Fruit fly (Drosophila melanogaster) whole organism, adult: Measurements from ENCODE around the gene tyn.

Experiments used
- CG11617 ChIP-seq: fragments of 200-800 bp; sonication (Bioruptor generic); optimal IDR thresholded peaks from 2 replicates; lab custom pipeline; 2017; ENCODE audit warnings: mild to moderate bottlenecking, missing biosample characterization, missing genetic modification reagents, missing genetic modification characterization
- CG12768 ChIP-seq: fragments of 200-800 bp; sonication (Bioruptor generic); optimal IDR thresholded peaks from 2 replicates; lab custom pipeline; 2017; ENCODE audit warnings: missing biosample characterization, missing genetic modification characterization, mild to moderate bottlenecking, moderate library complexity, missing genetic modification reagents
- CG14711 ChIP-seq: fragments of 200-800 bp; sonication (Bioruptor generic); optimal IDR thresholded peaks from 2 replicates; lab custom pipeline; 2018; ENCODE audit warnings: missing biosample characterization, mild to moderate bottlenecking, missing genetic modification characterization, moderate library complexity
- CG1620 ChIP-seq: fragments of 200-800 bp; sonication (Bioruptor generic); optimal IDR thresholded peaks from 2 replicates; lab custom pipeline; 2016; ENCODE audit warnings: missing biosample characterization, missing genetic modification characterization
- CG33017 ChIP-seq: fragments of 200-800 bp; sonication (Bioruptor generic); optimal IDR thresholded peaks from 2 replicates; lab custom pipeline; 2018; ENCODE audit warnings: missing biosample characterization, mild to moderate bottlenecking, missing genetic modification characterization, moderate library complexity
- CG5204 ChIP-seq: fragments of 200-800 bp; sonication (Bioruptor generic); optimal IDR thresholded peaks from 2 replicates; lab custom pipeline; 2016; ENCODE audit warnings: missing biosample characterization, missing genetic modification characterization
- CG7045 ChIP-seq: fragments of 200-800 bp; sonication (Bioruptor generic); optimal IDR thresholded peaks from 2 replicates; lab custom pipeline; 2017; ENCODE audit warnings: missing biosample characterization, mild to moderate bottlenecking, missing genetic modification characterization
- CG7101 ChIP-seq: fragments of 200-800 bp; sonication (Bioruptor generic); optimal IDR thresholded peaks from 2 replicates; lab custom pipeline; 2018; ENCODE audit warnings: missing biosample characterization, mild to moderate bottlenecking, missing genetic modification characterization, moderate library complexity
- Clk ChIP-seq: fragments of 200-800 bp; sonication (Bioruptor generic); optimal IDR thresholded peaks from 2 replicates; lab custom pipeline; 2017; ENCODE audit warnings: missing biosample characterization, missing genetic modification characterization
- Crg-1 ChIP-seq: fragments of 200-800 bp; sonication (Bioruptor generic); optimal IDR thresholded peaks from 2 replicates; lab custom pipeline; 2016; ENCODE audit warnings: missing biosample characterization, missing genetic modification characterization
- Hr96 ChIP-seq: fragments of 200-800 bp; sonication (Bioruptor generic); optimal IDR thresholded peaks from 2 replicates; lab custom pipeline; 2016; ENCODE audit warnings: missing biosample characterization, missing genetic modification characterization
- Mnt ChIP-seq: fragments of 200-800 bp; sonication (Bioruptor generic); optimal IDR thresholded peaks from 2 replicates; lab custom pipeline; 2016; ENCODE audit warnings: missing biosample characterization, mild to moderate bottlenecking, missing genetic modification characterization
- bab1 ChIP-seq: fragments of 200-800 bp; sonication (Bioruptor generic); optimal IDR thresholded peaks from 3 replicates; lab custom pipeline; 2019; ENCODE audit warnings: missing biosample characterization, mild to moderate bottlenecking, missing genetic modification characterization, moderate library complexity
- cic ChIP-seq: fragments of 200-800 bp; sonication (Bioruptor generic); optimal IDR thresholded peaks from 2 replicates; lab custom pipeline; 2017; ENCODE audit warnings: missing biosample characterization, mild to moderate bottlenecking, missing genetic modification characterization, moderate library complexity
- cnc ChIP-seq, 2 experiments: fragments of >200 bp; optimal IDR thresholded peaks; 2 replicates each; lab custom pipeline; 2017
- kay ChIP-seq: fragments of 200-800 bp; sonication (Bioruptor generic); peaks from one replicate; lab custom pipeline; 2016; ENCODE audit warnings: missing biosample characterization, missing genetic modification characterization, borderline replicate concordance
- ovo ChIP-seq: fragments of 200-800 bp; sonication (Bioruptor generic); optimal IDR thresholded peaks from 2 replicates; lab custom pipeline; 2016; ENCODE audit warnings: missing biosample characterization, missing genetic modification characterization
- pad ChIP-seq: fragments of 200-800 bp; sonication (Bioruptor generic); optimal IDR thresholded peaks from 3 replicates; lab custom pipeline; 2017; ENCODE audit warnings: missing biosample characterization, missing genetic modification characterization, mild to moderate bottlenecking, moderate library complexity, missing genetic modification reagents
- tj ChIP-seq: fragments of 200-800 bp; sonication (Bioruptor generic); optimal IDR thresholded peaks from 3 replicates; lab custom pipeline; 2017; ENCODE audit warnings: missing biosample characterization, mild to moderate bottlenecking, missing genetic modification characterization, moderate library complexity
- toe ChIP-seq: fragments of 200-800 bp; sonication (Bioruptor generic); optimal IDR thresholded peaks from 2 replicates; lab custom pipeline; 2016; ENCODE audit warnings: missing biosample characterization, missing genetic modification characterization

tyn gene

dm6 chrX:148326-148725 is 8.2 kb downstream of the tyn start, which contains the start of gene CG17707:
Gene CG17707, minus strand, starts transcription at chrX:148426.
- TF ChIP-seq bab1 (GFP tag; lab: Kevin White, UChicago) (no peak), CG7101 (tag; lab: Kevin White, UChicago) (no peak), CG1620 (GFP tag; lab: Kevin White, UChicago) (no peak), CG33017 (no peak), CG5204 (GFP tag; lab: Kevin White, UChicago) (no peak), CG11617 (GFP tag; lab: Kevin White, UChicago) (no peak), CG7045 (GFP tag; lab: Kevin White, UChicago) (no peak), Crg-1 (GFP tag; lab: Kevin White, UChicago) (no peak), ovo (GFP tag; lab: Kevin White, UChicago) (no peak), CG14711 (tag; lab: Kevin White, UChicago) (no peak), tj (GFP tag; lab: Kevin White, UChicago) (no peak), cnc (optimal IDR thresholded peaks at IDR 0.05; lab: Kevin White, UChicago) (no peak), toe (GFP tag; lab: Kevin White, UChicago) (no peak), pad (GFP tag; lab: Kevin White, UChicago) (no peak), Hr96 (GFP tag; lab: Kevin White, UChicago) (no peak), cic (no peak), CG12768 (GFP tag; lab: Kevin White, UChicago) (no peak), kay (no peak), Clk (GFP tag; lab: Kevin White, UChicago) (no peak), Mnt (GFP tag; lab: Kevin White, UChicago) (no peak)

- TF ChIP-seq ovo (GFP tag; lab: Kevin White, UChicago), result no peak
- TF ChIP-seq CG7045 (GFP tag; lab: Kevin White, UChicago), result no peak
- TF ChIP-seq toe (GFP tag; lab: Kevin White, UChicago), result no peak
- no peak for TF ChIP-seq kay
- TF ChIP-seq CG1620 (GFP tag; lab: Kevin White, UChicago), result no peak
- no peak for TF ChIP-seq pad (GFP tag; lab: Kevin White, UChicago)
- no peak for TF ChIP-seq CG12768 (GFP tag; lab: Kevin White, UChicago)
- no peak for TF ChIP-seq Mnt (GFP tag; lab: Kevin White, UChicago)
- no peak for TF ChIP-seq CG14711 (tag; lab: Kevin White, UChicago)
- TF ChIP-seq Hr96 (GFP tag; lab: Kevin White, UChicago), result no peak
- no peak for TF ChIP-seq cnc (optimal IDR thresholded peaks at IDR 0.05; lab: Kevin White, UChicago)
- no peak for TF ChIP-seq Clk (GFP tag; lab: Kevin White, UChicago)
Measured at dm6 chrX:169571-169970, 29.5 kb downstream of the tyn start.

- TF ChIP-seq CG7101 (tag; lab: Kevin White, UChicago) (no peak), CG33017 (no peak), Clk (GFP tag; lab: Kevin White, UChicago) (no peak)
Measured at dm6 chrX:173544-173943, 33.4 kb downstream of the tyn start.

dm6 chrX:175542-176197 is 35.6 kb downstream of the tyn start:
- no peak for TF ChIP-seq cic
- TF ChIP-seq kay, result no peak
- no peak for TF ChIP-seq CG14711 (tag; lab: Kevin White, UChicago)
- TF ChIP-seq CG1620 (GFP tag; lab: Kevin White, UChicago), result no peak
- no peak for TF ChIP-seq Clk (GFP tag; lab: Kevin White, UChicago)
- TF ChIP-seq CG12768 (GFP tag; lab: Kevin White, UChicago), result no peak
- no peak for TF ChIP-seq Crg-1 (GFP tag; lab: Kevin White, UChicago)
- no peak for TF ChIP-seq ovo (GFP tag; lab: Kevin White, UChicago)
- no peak for TF ChIP-seq CG33017
- no peak for TF ChIP-seq Mnt (GFP tag; lab: Kevin White, UChicago)
- peak; percentile 11 for TF ChIP-seq tj (GFP tag; lab: Kevin White, UChicago)
- TF ChIP-seq Hr96 (GFP tag; lab: Kevin White, UChicago), result no peak
- no peak for TF ChIP-seq CG5204 (GFP tag; lab: Kevin White, UChicago)
- no peak for TF ChIP-seq CG7045 (GFP tag; lab: Kevin White, UChicago)
- TF ChIP-seq toe (GFP tag; lab: Kevin White, UChicago), result no peak
- no peak for TF ChIP-seq CG7101 (tag; lab: Kevin White, UChicago)
- peak; percentile 38 for TF ChIP-seq pad (GFP tag; lab: Kevin White, UChicago)
- peak; percentile 67 for TF ChIP-seq bab1 (GFP tag; lab: Kevin White, UChicago)
- no peak for TF ChIP-seq CG11617 (GFP tag; lab: Kevin White, UChicago)
- TF ChIP-seq cnc (optimal IDR thresholded peaks at IDR 0.05; lab: Kevin White, UChicago), result no peak

dm6 chrX:180462-180861 is 40.3 kb downstream of the tyn start:
- TF ChIP-seq pad (GFP tag; lab: Kevin White, UChicago) (no peak), CG12768 (GFP tag; lab: Kevin White, UChicago) (no peak), Crg-1 (GFP tag; lab: Kevin White, UChicago) (no peak), CG7045 (GFP tag; lab: Kevin White, UChicago) (no peak)

- TF ChIP-seq bab1 (GFP tag; lab: Kevin White, UChicago) (no peak), cnc (optimal IDR thresholded peaks at IDR 0.05; lab: Kevin White, UChicago) (no peak), ovo (GFP tag; lab: Kevin White, UChicago) (no peak), tj (GFP tag; lab: Kevin White, UChicago) (no peak), CG5204 (GFP tag; lab: Kevin White, UChicago) (no peak), CG7045 (GFP tag; lab: Kevin White, UChicago) (no peak), Clk (GFP tag; lab: Kevin White, UChicago) (no peak), CG11617 (GFP tag; lab: Kevin White, UChicago) (no peak), pad (GFP tag; lab: Kevin White, UChicago) (no peak), CG1620 (GFP tag; lab: Kevin White, UChicago) (no peak), CG14711 (tag; lab: Kevin White, UChicago) (no peak), cic (no peak)
Measured at dm6 chrX:191046-191445, 50.9 kb downstream of the tyn start.
